Fruit fly (Drosophila melanogaster) Kc167 (cell line): ENCODE measurements around the gene CG42637.

Source experiments
- Myc ChIP-seq: fragments of >200 bp; optimal IDR thresholded peaks from 2 replicates; lab custom pipeline; 2017; ENCODE audit warnings: missing external identifiers
- Sin3A ChIP-seq: fragments of >200 bp; optimal IDR thresholded peaks from 2 replicates; lab custom pipeline; 2018; ENCODE audit warnings: missing external identifiers
- h ChIP-seq: fragments of >200 bp; optimal IDR thresholded peaks from 3 replicates; lab custom pipeline; 2018; ENCODE audit warnings: missing external identifiers
- insv ChIP-seq: fragments of >200 bp; optimal IDR thresholded peaks from 3 replicates; lab custom pipeline; 2018; ENCODE audit warnings: missing external identifiers
- psq ChIP-seq: fragments of >200 bp; optimal IDR thresholded peaks from 2 replicates; lab custom pipeline; 2017; ENCODE audit warnings: missing external identifiers
- ttk ChIP-seq: sonication (Bioruptor generic); optimal IDR thresholded peaks from 2 replicates; lab custom pipeline; 2017; ENCODE audit warnings: missing external identifiers

The CG42637 gene

DNA sequence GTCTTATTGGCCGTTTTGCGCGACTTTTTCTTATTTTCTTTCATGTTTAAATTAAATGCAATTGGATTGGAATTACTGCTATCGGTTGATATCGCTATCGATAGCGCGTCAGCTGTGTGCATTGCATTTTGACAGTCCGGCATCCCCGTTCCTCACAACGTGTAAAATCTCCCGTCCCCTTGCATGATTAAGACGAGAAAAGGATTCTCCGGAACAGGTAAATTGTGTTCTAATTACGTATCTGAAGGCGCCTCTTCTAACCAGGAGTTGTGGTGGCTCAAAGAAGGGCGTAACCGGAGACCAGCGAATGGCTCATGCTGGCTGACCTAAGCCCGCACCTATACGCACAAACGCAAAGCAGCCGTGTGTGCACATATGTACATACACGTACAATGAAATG is 13.7 kb upstream of the CG42637 start, which contains the start of the genes CG14104 and Kap-alpha1:
TSS of gene CG14104 (minus strand) at position 97 of the 400 bp plus-strand sequence.
TSS of gene Kap-alpha1 (plus strand) at position 130 of the 400 bp plus-strand sequence.
- no peak for TF ChIP-seq Sin3A (lab: Kevin White, UChicago)
- TF ChIP-seq h = no peak
- no peak for TF ChIP-seq insv (lab: Kevin White, UChicago)
- no peak for TF ChIP-seq psq (lab: Kevin White, UChicago)
- no peak for TF ChIP-seq Myc (lab: Kevin White, UChicago)
- TF ChIP-seq ttk = no peak

DNA sequence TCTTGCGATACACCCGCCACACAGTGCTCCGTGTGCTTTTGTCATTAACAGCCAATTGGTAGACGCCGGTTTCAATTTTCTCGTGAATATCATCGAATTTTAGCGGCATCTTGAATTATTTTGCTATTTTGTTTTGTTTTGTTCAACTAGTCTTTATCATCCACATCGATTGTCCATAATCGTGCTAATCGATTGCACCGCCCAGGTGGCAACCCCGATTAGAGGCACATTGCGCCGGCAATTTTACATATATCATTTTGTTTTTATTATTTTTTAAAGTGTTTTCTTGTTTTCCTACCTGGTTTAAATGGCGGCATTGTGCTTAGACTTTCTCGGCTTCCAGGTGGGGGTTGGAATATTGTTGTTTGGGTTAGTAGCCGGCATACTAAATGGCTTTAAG is 12.5 kb upstream of the CG42637 start, which contains the start of gene CG34116:
TSS of gene CG34116 (minus strand) at position 142 of the 400 bp plus-strand sequence.
- no peak for TF ChIP-seq insv (lab: Kevin White, UChicago)

DNA sequence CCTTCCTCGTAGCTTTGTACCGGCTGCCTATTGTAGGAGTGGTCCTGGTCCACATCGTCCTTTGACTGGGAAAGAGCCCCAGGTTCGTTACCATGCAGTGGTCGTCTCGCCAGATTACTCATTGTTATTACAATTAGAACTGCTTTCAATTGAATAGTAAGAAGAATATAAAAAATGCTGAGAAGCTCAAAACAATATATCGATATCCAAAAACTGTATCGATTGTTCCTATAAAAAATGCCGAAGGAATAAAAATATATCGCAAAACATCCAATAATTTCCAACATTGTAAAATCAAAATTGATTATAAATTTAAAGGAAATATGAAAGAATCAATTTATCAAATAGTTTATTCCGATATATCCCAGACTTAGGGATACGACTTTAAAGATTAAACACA is 11.5 kb upstream of the CG42637 start, which contains the start of the genes TORIP and Ccdc58:
TSS of gene TORIP (minus strand) at position 173 of the 400 bp plus-strand sequence.
TSS of gene Ccdc58 (plus strand) at position 274 of the 400 bp plus-strand sequence.
- TF ChIP-seq h (no peak), Myc (lab: Kevin White, UChicago) (no peak), insv (lab: Kevin White, UChicago) (no peak), Sin3A (lab: Kevin White, UChicago) (no peak), ttk (no peak), psq (lab: Kevin White, UChicago) (no peak)

dm6 chr3L:19801105-19801504 is 7.7 kb upstream of the CG42637 start, which contains the start of gene CG14102:
Gene CG14102 (minus strand): TSS chr3L:19801291.
- no peak for TF ChIP-seq Sin3A (lab: Kevin White, UChicago)
- TF ChIP-seq ttk = no peak
- TF ChIP-seq psq (lab: Kevin White, UChicago) = no peak
- no peak for TF ChIP-seq h
- TF ChIP-seq insv (lab: Kevin White, UChicago) = no peak

dm6 chr3L:19798978-19799377 is 5.6 kb upstream of the CG42637 start, which contains the start of gene Ir76a:
Gene Ir76a (plus strand): TSS chr3L:19799278.
- TF ChIP-seq Myc (lab: Kevin White, UChicago) = no peak
- TF ChIP-seq h = no peak
- TF ChIP-seq insv (lab: Kevin White, UChicago) = no peak
- TF ChIP-seq psq (lab: Kevin White, UChicago) = no peak
- no peak for TF ChIP-seq ttk
- no peak for TF ChIP-seq Sin3A (lab: Kevin White, UChicago)

DNA sequence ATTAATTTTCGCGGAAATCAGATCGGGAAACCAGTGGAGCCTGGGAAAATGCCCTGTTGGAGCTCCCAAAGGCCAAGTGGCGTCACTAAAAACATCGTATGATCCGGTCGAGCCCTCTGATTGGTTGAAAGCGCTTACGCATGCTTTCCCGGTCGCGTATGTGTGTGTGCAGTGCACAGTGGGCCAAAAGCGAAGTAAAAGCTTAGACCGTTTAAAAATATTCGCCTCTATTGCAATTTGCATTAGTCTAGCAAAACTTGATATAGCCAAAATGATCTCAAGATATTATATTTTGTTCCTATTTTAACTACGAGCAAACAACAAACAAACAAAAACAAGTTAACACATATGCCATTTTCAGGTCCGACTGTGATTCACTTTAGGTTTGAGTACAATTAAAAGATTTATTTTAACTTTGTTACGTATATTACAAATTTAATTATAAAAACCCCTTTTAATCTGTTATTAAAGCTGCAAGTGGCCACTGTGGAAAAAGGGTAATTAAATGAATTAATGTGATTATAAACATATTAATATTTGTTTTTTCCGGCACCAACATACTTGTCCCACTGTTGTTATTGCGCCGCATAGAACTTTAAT is 934 bp upstream of the CG42637 start:
- TF ChIP-seq ttk (no peak), Sin3A (lab: Kevin White, UChicago) (no peak), Myc (lab: Kevin White, UChicago) (no peak), psq (lab: Kevin White, UChicago) (no peak), insv (lab: Kevin White, UChicago) (no peak), h (no peak)

dm6 chr3L:19792717-19793437 is 492 bp downstream of the CG42637 start:
- TF ChIP-seq h (no peak), Myc (lab: Kevin White, UChicago) (no peak), insv (lab: Kevin White, UChicago) (no peak), Sin3A (lab: Kevin White, UChicago) (no peak)

- no peak for TF ChIP-seq h
- no peak for TF ChIP-seq Myc (lab: Kevin White, UChicago)
- TF ChIP-seq Sin3A (lab: Kevin White, UChicago) = no peak
- no peak for TF ChIP-seq psq (lab: Kevin White, UChicago)
- TF ChIP-seq ttk = no peak
- TF ChIP-seq insv (lab: Kevin White, UChicago) = no peak
These were observed 1.7 kb downstream of the CG42637 start for dm6 chr3L:19791688-19792073.

DNA sequence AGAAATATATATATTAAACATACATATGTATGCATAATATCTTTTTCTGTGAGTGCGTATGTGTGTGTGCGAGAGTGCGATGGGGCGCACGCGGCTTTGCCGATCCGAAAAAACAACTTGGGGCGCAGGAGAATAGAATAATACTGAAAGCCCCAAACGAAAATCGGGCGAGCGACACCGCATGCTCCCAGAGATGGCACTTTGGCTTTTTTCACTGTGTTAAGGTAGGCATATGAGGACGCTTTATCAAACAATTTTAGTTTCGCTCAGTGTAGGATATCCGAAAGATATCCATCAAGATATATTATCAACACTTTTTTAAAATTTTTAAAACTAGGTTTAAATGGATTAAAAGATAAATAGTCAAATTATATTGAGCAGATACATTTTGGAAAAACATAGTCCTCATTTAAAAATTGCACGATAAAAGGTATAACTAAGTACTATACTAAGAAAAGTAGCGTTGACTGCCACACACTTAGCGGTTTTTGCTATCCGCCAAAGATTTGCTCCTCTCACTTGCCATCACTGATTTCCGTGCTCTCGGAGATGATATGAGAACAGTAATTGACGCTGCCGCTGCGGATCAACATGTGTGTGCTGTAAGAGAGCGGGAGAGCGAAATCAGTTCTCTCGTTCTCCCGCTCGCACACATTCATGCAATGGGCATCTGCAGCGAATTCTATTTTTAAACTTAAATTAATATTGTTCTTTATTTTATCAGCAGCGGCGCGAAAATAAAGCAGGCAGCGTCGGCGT is 2.3 kb downstream of the CG42637 start:
- no peak for TF ChIP-seq psq (lab: Kevin White, UChicago)
- no peak for TF ChIP-seq ttk
- no peak for TF ChIP-seq Myc (lab: Kevin White, UChicago)
- TF ChIP-seq insv (lab: Kevin White, UChicago) = no peak
- no peak for TF ChIP-seq Sin3A (lab: Kevin White, UChicago)

DNA sequence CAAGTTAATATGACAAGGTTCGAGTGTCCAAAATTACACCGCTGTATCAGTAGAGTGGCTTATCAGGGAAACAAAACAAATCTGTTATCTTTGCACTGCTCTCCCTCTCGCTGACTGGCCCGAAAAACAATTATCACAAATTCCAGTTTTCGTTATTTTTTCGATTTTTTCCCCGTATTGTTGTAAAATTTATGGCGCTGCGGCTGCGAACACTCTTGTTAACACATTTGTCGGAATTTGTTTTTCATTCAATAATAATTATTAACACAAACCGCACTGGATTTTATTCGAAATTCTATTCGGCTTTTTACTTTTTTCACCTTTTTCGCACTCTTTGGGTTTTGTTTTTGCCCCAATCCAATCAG is 2.8 kb downstream of the CG42637 start:
- TF ChIP-seq psq (lab: Kevin White, UChicago) (no peak), insv (lab: Kevin White, UChicago) (no peak), ttk (no peak), Sin3A (lab: Kevin White, UChicago) (no peak), h (no peak), Myc (lab: Kevin White, UChicago) (no peak)

DNA sequence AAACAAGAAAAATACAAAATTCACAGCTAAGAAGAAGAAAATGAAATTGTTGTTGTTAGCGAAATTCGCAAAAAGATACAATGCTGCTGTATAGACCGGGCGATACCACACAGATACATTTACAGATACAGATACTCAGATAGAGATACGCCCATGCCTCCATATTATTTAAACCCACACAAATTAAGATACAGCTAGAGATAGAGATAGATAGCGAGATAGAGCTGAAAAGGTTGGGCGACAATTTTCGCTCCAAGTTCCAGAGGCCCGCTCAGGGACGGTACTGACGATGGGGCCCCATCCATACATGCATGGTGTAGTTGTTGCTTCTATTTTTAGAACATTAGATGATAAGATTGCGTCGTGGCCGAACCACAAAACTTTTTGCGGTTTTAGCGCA is 5.7 kb downstream of the CG42637 start:
- TF ChIP-seq insv (lab: Kevin White, UChicago) = no peak
- TF ChIP-seq ttk = no peak
- no peak for TF ChIP-seq Sin3A (lab: Kevin White, UChicago)
- TF ChIP-seq h = no peak
- no peak for TF ChIP-seq psq (lab: Kevin White, UChicago)
- no peak for TF ChIP-seq Myc (lab: Kevin White, UChicago)

DNA sequence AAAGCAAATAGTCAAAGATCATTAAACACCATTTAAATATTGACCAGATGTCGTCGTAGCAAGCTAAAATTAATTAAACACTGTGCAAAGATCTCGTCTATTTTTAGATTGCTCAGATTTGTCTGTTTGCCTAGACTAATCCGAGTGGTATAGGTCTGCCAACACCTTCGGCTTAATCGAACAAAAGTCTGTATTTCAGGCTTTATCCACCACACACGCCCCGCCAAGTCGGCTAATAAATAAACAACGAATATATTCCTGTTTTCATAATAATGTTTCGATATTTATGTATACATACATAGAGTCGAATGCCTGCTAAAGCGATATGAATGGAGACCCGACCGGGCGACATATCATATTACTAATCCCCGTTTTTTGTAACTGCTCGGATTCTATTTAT is 14.8 kb downstream of the CG42637 start:
- no peak for TF ChIP-seq ttk
- no peak for TF ChIP-seq h
- no peak for TF ChIP-seq Sin3A (lab: Kevin White, UChicago)
- TF ChIP-seq insv (lab: Kevin White, UChicago) = no peak
- TF ChIP-seq psq (lab: Kevin White, UChicago) = no peak
- no peak for TF ChIP-seq Myc (lab: Kevin White, UChicago)
